Worm (Caenorhabditis elegans) whole organism, L4/young adult: ENCODE data around the gene Y11D7A.9.

Experiments used
- W03F9.2 ChIP-seq: fragments of 150-350 bp; optimal IDR thresholded peaks from 2 replicates; lab custom pipeline; 2014; ENCODE audit warnings: missing biosample characterization, missing genetic modification characterization
- dao-5 ChIP-seq: sonication (generic microtip); optimal IDR thresholded peaks from 2 replicates; lab custom pipeline; 2016; ENCODE audit warnings: missing genotype, missing genetic modification characterization, moderate library complexity, missing compliant biosample characterization
- him-1 ChIP-seq: sonication (generic microtip); optimal IDR thresholded peaks from 2 replicates; lab custom pipeline; 2016; ENCODE audit warnings: missing genotype, missing genetic modification reagents, missing genetic modification characterization, missing compliant biosample characterization

DNA sequence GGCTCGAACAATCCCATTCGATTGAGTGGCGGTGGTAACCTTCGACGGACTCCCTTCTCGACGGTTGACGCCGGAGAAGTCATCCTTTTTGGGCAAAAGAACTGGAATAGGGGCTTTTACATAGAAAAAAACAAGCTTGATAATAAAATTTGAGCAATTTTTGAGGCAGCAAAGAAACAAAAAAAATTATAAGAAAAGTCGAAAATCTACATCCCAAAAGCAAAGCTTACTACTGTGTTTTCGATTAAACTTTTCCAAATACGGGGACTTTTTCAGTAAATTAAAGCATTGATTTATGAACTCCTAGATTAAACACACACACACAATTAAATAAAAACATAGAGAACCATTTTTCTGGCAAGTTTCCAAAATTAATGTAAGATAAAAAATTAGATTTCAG is at the start of gene Y11D7A.9:
- TF ChIP-seq W03F9.2 (tag; lab: Kevin White, UChicago) (no peak), dao-5 (tag; lab: Kevin White, UChicago) (no peak), him-1 (tag; lab: Kevin White, UChicago) (no peak)
